5 worm cellular contexts compared by ENCODE assay signal in the genomic region with DNA sequence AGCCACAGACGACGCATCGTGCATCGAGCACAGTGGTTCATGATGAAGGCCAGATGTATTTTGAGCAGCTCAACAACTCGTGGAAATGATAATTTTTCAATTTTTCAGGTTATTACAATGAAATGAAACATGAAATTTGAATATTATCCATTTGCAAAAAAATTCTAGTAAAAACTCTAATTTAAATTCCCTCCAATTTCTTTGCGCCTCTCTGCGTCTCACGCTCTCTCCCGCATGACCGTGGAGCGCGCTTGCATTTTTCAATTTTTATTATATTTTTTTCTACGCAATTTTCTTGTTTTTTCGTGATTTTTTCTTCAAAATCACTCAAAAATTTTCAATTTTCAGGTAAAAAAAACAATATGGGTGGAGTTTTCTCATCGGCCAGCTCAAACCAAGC.
TF ChIP-seq lines count a peak whose summit lies in the region.

A gene (plus strand): TSS at position 340 of the 400 bp plus-strand sequence.

TF ChIP-seq in whole organism, L1 larva, 84 proteins besides CTCF, POLR2A, EP300 and RAD21 (continues in another document):
- TF ChIP-seq skn-1 (tag; optimal IDR thresholded peaks at IDR 0.05; lab: Kevin White, UChicago): peak; percentile 84
- TF ChIP-seq C34B4.2 (tag; optimal IDR thresholded peaks at IDR 0.05; lab: Kevin White, UChicago): no peak
- TF ChIP-seq elt-3 (tag; optimal IDR thresholded peaks at IDR 0.05; lab: Kevin White, UChicago): peak in 2 of 6 experiments; percentile 74 to 86
- peak; percentile 71 for TF ChIP-seq nhr-11 (tag; optimal IDR thresholded peaks at IDR 0.05; lab: Kevin White, UChicago)
- peak; percentile 76 for TF ChIP-seq pax-3 (tag; optimal IDR thresholded peaks at IDR 0.05; lab: Kevin White, UChicago)
- no peak for TF ChIP-seq hpl-2 (GFP tag; optimal IDR thresholded peaks at IDR 0.05; lab: Kevin White, UChicago)
- TF ChIP-seq irx-1 (tag; optimal IDR thresholded peaks at IDR 0.05; lab: Kevin White, UChicago): peak; percentile 75
- peak; percentile 87 for TF ChIP-seq isw-1 (GFP tag; IDR thresholded peaks at IDR 0.05; lab: Robert Waterston, UW)
- peak; percentile 84 for TF ChIP-seq dsc-1 (tag; optimal IDR thresholded peaks at IDR 0.05; lab: Kevin White, UChicago)
- peak; percentile 85 for TF ChIP-seq snpc-4 (tag; optimal IDR thresholded peaks at IDR 0.05; lab: Kevin White, UChicago)
- TF ChIP-seq nhr-28 (tag; optimal IDR thresholded peaks at IDR 0.05; lab: Kevin White, UChicago): no peak
- TF ChIP-seq ceh-90 (tag; optimal IDR thresholded peaks at IDR 0.05; lab: Kevin White, UChicago): peak; percentile 20
- peak; percentile 91 for TF ChIP-seq snu-23 (GFP tag; optimal IDR thresholded peaks at IDR 0.05; lab: Kevin White, UChicago)
- TF ChIP-seq lin-15B (tag; optimal IDR thresholded peaks at IDR 0.05; lab: Kevin White, UChicago): peak; percentile 88
- no peak for TF ChIP-seq hlh-4 (tag; optimal IDR thresholded peaks at IDR 0.05; lab: Kevin White, UChicago)
- peak; percentile 94 for TF ChIP-seq nhr-71 (tag; optimal IDR thresholded peaks at IDR 0.05; lab: Kevin White, UChicago)
- TF ChIP-seq lsy-2 (tag; optimal IDR thresholded peaks at IDR 0.05; lab: Kevin White, UChicago): peak; percentile 91 to 93

TF ChIP-seq in whole organism, L3 larva, 47 proteins besides CTCF, POLR2A, EP300 and RAD21 (continues in another document):
- TF ChIP-seq egl-5 (tag; optimal IDR thresholded peaks at IDR 0.05; lab: Kevin White, UChicago): peak; percentile 52
- peak; percentile 52 for TF ChIP-seq ceh-28 (tag; optimal IDR thresholded peaks at IDR 0.05; lab: Kevin White, UChicago)
- TF ChIP-seq nhr-43 (tag; optimal IDR thresholded peaks at IDR 0.05; lab: Kevin White, UChicago; ENCODE audit: poor library complexity, severe bottlenecking): no peak
- peak; percentile 69 for TF ChIP-seq snpc-4 (tag; optimal IDR thresholded peaks at IDR 0.05; lab: Kevin White, UChicago)
- TF ChIP-seq ceh-9 (tag; optimal IDR thresholded peaks at IDR 0.05; lab: Kevin White, UChicago): no peak
- TF ChIP-seq nhr-23 (tag; optimal IDR thresholded peaks at IDR 0.05; lab: Kevin White, UChicago): peak; percentile 91
- TF ChIP-seq lin-15B (tag; optimal IDR thresholded peaks at IDR 0.05; lab: Kevin White, UChicago): peak; percentile 92
- no peak for TF ChIP-seq nhr-12 (tag; optimal IDR thresholded peaks at IDR 0.05; lab: Kevin White, UChicago)
- no peak for TF ChIP-seq nhr-237 (tag; optimal IDR thresholded peaks at IDR 0.05; lab: Kevin White, UChicago)
- TF ChIP-seq jun-1 (tag; optimal IDR thresholded peaks at IDR 0.05; lab: Kevin White, UChicago): peak; percentile 52
- no peak for TF ChIP-seq ama-1 (optimal IDR thresholded peaks at IDR 0.05; lab: Kevin White, UChicago)
- peak; percentile 87 for TF ChIP-seq pha-4 (tag; optimal IDR thresholded peaks at IDR 0.05; lab: Kevin White, UChicago)
- peak; percentile 49 for TF ChIP-seq lin-39 (tag; optimal IDR thresholded peaks at IDR 0.05; lab: Kevin White, UChicago)
- TF ChIP-seq ceh-16 (tag; optimal IDR thresholded peaks at IDR 0.05; lab: Kevin White, UChicago): no peak
- no peak for TF ChIP-seq unc-39 (tag; optimal IDR thresholded peaks at IDR 0.05; lab: Kevin White, UChicago)
- peak; percentile 33 for TF ChIP-seq fkh-10 (GFP tag; optimal IDR thresholded peaks at IDR 0.05; lab: Kevin White, UChicago)
- no peak for TF ChIP-seq ztf-11 (tag; optimal IDR thresholded peaks at IDR 0.05; lab: Kevin White, UChicago)
- no peak for TF ChIP-seq eor-1 (tag; optimal IDR thresholded peaks at IDR 0.05; lab: Kevin White, UChicago)

TF ChIP-seq in whole organism, early embryonic, 17 proteins besides CTCF, POLR2A, EP300 and RAD21:
- TF ChIP-seq flt-1 (GFP tag; IDR thresholded peaks at IDR 0.05; lab: Robert Waterston, UW): peak; percentile 54; the same call in 1 of the 2 replicates
- no peak for TF ChIP-seq hmg-4 (GFP tag; optimal IDR thresholded peaks at IDR 0.05; lab: Kevin White, UChicago)

TF ChIP-seq in whole organism, midembryonic, 9 proteins besides CTCF, POLR2A, EP300 and RAD21:
- no peak for TF ChIP-seq klf-2 (GFP tag; conservative IDR thresholded peaks at IDR 0.05; lab: Robert Waterston, UW)
- no peak for TF ChIP-seq ref-1 (GFP tag; conservative IDR thresholded peaks at IDR 0.05; lab: Robert Waterston, UW)
- 0 out of 2 replicates have a peak, but pooled peaks have one; percentile 44 for TF ChIP-seq ztf-23 (GFP tag; IDR thresholded peaks at IDR 0.05; lab: Robert Waterston, UW)
- no peak for TF ChIP-seq ztf-29 (GFP tag; IDR thresholded peaks at IDR 0.05; lab: Robert Waterston, UW)
- no peak for TF ChIP-seq med-1 (GFP tag; optimal IDR thresholded peaks at IDR 0.05; lab: Kevin White, UChicago; ENCODE audit: insufficient read depth)
- TF ChIP-seq cog-1 (tag; optimal IDR thresholded peaks at IDR 0.05; lab: Kevin White, UChicago): peak; percentile 48

TF ChIP-seq in whole organism, young adult, 124 proteins besides CTCF, POLR2A, EP300 and RAD21:
- TF ChIP-seq F49E8.2 (tag; optimal IDR thresholded peaks at IDR 0.05; lab: Kevin White, UChicago; ENCODE audit: insufficient read depth) (peak; percentile 41), ama-1 (optimal IDR thresholded peaks at IDR 0.05; lab: Kevin White, UChicago) (no peak), ama-1 (GFP tag; optimal IDR thresholded peaks at IDR 0.05; lab: Kevin White, UChicago) (no peak), chd-7 (tag; optimal IDR thresholded peaks at IDR 0.05; lab: Kevin White, UChicago) (no peak), tbp1 (GFP tag; optimal IDR thresholded peaks at IDR 0.05; lab: Kevin White, UChicago) (peak; percentile 56), Y53G8AR.9 (GFP tag; conservative IDR thresholded peaks at IDR 0.05; lab: Robert Waterston, UW) (peak; percentile 50; the same call in 1 of the 2 replicates), pbrm-1 (GFP tag; IDR thresholded peaks at IDR 0.05; lab: Robert Waterston, UW) (peak; percentile 66; the same call in 1 of the 2 replicates), dpl-1 (GFP tag; optimal IDR thresholded peaks at IDR 0.05; lab: Kevin White, UChicago) (peak; percentile 89), pha-4 (tag; optimal IDR thresholded peaks at IDR 0.05; lab: Kevin White, UChicago) (peak; percentile 44), F33H1.4 (GFP tag; IDR thresholded peaks at IDR 0.05; lab: Robert Waterston, UW) (peak; percentile 73), madf-8 (GFP tag; conservative IDR thresholded peaks at IDR 0.05; lab: Robert Waterston, UW) (peak; percentile 32; the same call in 1 of the 2 replicates), snpc-1.3 (tag; optimal IDR thresholded peaks at IDR 0.05; lab: Kevin White, UChicago; ENCODE audit: insufficient read depth) (peak; percentile 38), D2030.7 (GFP tag; IDR thresholded peaks at IDR 0.05; lab: Robert Waterston, UW) (peak; percentile 28; the same call in 1 of the 2 replicates), snpc-4 (GFP tag; optimal IDR thresholded peaks at IDR 0.05; lab: Kevin White, UChicago) (no peak), snpc-4 (tag; optimal IDR thresholded peaks at IDR 0.05; lab: Kevin White, UChicago) (peak in 3 of 4 experiments; percentile 1 to 60 (median 33)), ztf-26 (tag; optimal IDR thresholded peaks at IDR 0.05; lab: Kevin White, UChicago) (no peak), hsf-1 (GFP tag; IDR thresholded peaks at IDR 0.05; lab: Robert Waterston, UW) (peak; percentile 53), efl-1 (GFP tag; optimal IDR thresholded peaks at IDR 0.05; lab: Kevin White, UChicago) (peak; percentile 87), hmg-1.2 (GFP tag; IDR thresholded peaks at IDR 0.05; lab: Robert Waterston, UW) (peak; percentile 100), lin-35 (GFP tag; optimal IDR thresholded peaks at IDR 0.05; lab: Kevin White, UChicago) (peak; percentile 36 to 96 (median 75)), nhr-27 (tag; optimal IDR thresholded peaks at IDR 0.05; lab: Kevin White, UChicago) (no peak), snpc-1.1 (tag; optimal IDR thresholded peaks at IDR 0.05; lab: Kevin White, UChicago; ENCODE audit: insufficient read depth) (peak; percentile 39), rcor-1 (GFP tag; IDR thresholded peaks at IDR 0.05; lab: Robert Waterston, UW) (peak; percentile 59), lir-1 (GFP tag; conservative IDR thresholded peaks at IDR 0.05; lab: Robert Waterston, UW) (0 out of 2 replicates have a peak, but pooled peaks have one; percentile 14), nfyb-1 (GFP tag; IDR thresholded peaks at IDR 0.05; lab: Robert Waterston, UW) (no peak), bed-2 (GFP tag; IDR thresholded peaks at IDR 0.05; lab: Robert Waterston, UW) (no peak), unc-62 (GFP tag; optimal IDR thresholded peaks at IDR 0.05; lab: Kevin White, UChicago) (no peak), dox-1 (GFP tag; IDR thresholded peaks at IDR 0.05; lab: Robert Waterston, UW) (peak; percentile 56; the same call in 1 of the 2 replicates), Y95B8A.8 (GFP tag; IDR thresholded peaks at IDR 0.05; lab: Robert Waterston, UW) (no peak), madf-6 (GFP tag; IDR thresholded peaks at IDR 0.05; lab: Robert Waterston, UW) (peak; percentile 79), ceh-91 (GFP tag; IDR thresholded peaks at IDR 0.05; lab: Robert Waterston, UW) (peak; percentile 35; the same call in 1 of the 2 replicates), K11D2.4 (GFP tag; IDR thresholded peaks at IDR 0.05; lab: Robert Waterston, UW) (peak; percentile 52; the same call in 1 of the 2 replicates), xnd-1 (tag; optimal IDR thresholded peaks at IDR 0.05; lab: Kevin White, UChicago) (peak; percentile 52), mcd-1 (GFP tag; IDR thresholded peaks at IDR 0.05; lab: Robert Waterston, UW) (peak; percentile 98), him-1 (tag; optimal IDR thresholded peaks at IDR 0.05; lab: Kevin White, UChicago) (no peak), athp-1 (tag; optimal IDR thresholded peaks at IDR 0.05; lab: Kevin White, UChicago) (peak; percentile 25), attf-3 (GFP tag; conservative IDR thresholded peaks at IDR 0.05; lab: Robert Waterston, UW) (peak; percentile 38; the same call in 1 of the 2 replicates), lin-54 (GFP tag; optimal IDR thresholded peaks at IDR 0.05; lab: Kevin White, UChicago) (peak; percentile 97), aptf-2 (GFP tag; conservative IDR thresholded peaks at IDR 0.05; lab: Robert Waterston, UW) (no peak), lsl-1 (GFP tag; optimal IDR thresholded peaks at IDR 0.05; lab: Kevin White, UChicago) (peak; percentile 66), K12H6.12 (tag; optimal IDR thresholded peaks at IDR 0.05; lab: Kevin White, UChicago) (peak; percentile 9), attf-5 (GFP tag; optimal IDR thresholded peaks at IDR 0.05; lab: Kevin White, UChicago) (peak; percentile 73), tbx-9 (tag; optimal IDR thresholded peaks at IDR 0.05; lab: Kevin White, UChicago; ENCODE audit: borderline replicate concordance) (no peak)
